Fruit fly (Drosophila melanogaster) whole organism, pupa: Measurements from ENCODE around the gene RpL27.

Source experiments
- CG10348 ChIP-seq: fragments of 200-800 bp; sonication (Bioruptor generic); IDR thresholded peaks from 2 replicates; pipeline ENCODE4 v1.3.6; 2022; ENCODE audit warnings: missing biosample characterization, missing genetic modification characterization
- CG12605 ChIP-seq: fragments of 200-800 bp; sonication (Bioruptor generic); IDR thresholded peaks from 2 replicates; pipeline ENCODE4 v1.3.6; 2022; ENCODE audit warnings: missing biosample characterization, missing genetic modification characterization
- CG13204 ChIP-seq: fragments of 200-800 bp; sonication (Bioruptor generic); optimal IDR thresholded peaks from 2 replicates; lab custom pipeline; 2018; ENCODE audit warnings: missing biosample characterization, mild to moderate bottlenecking, missing genetic modification characterization, moderate library complexity
- CG14655 ChIP-seq: fragments of 200-800 bp; sonication (Bioruptor generic); optimal IDR thresholded peaks from 3 replicates; lab custom pipeline; 2017; ENCODE audit warnings: mild to moderate bottlenecking, missing biosample characterization, missing genetic modification reagents, missing genetic modification characterization
- CG15710 ChIP-seq: fragments of 200-800 bp; sonication (Bioruptor generic); optimal IDR thresholded peaks from 2 replicates; lab custom pipeline; 2018; ENCODE audit warnings: missing biosample characterization, mild to moderate bottlenecking, missing genetic modification characterization, moderate library complexity
- CG17806 ChIP-seq: fragments of 200-800 bp; sonication (Bioruptor generic); optimal IDR thresholded peaks from 2 replicates; lab custom pipeline; 2018; ENCODE audit warnings: missing biosample characterization, mild to moderate bottlenecking, missing genetic modification characterization, moderate library complexity
- CG32121 ChIP-seq: fragments of 200-800 bp; sonication (Bioruptor generic); IDR thresholded peaks from 2 replicates; pipeline ENCODE4 v1.3.6; 2022; ENCODE audit warnings: missing biosample characterization, missing genetic modification characterization
- CG34367 ChIP-seq: fragments of 200-800 bp; sonication (Bioruptor generic); optimal IDR thresholded peaks from 2 replicates; lab custom pipeline; 2018; ENCODE audit warnings: missing biosample characterization, mild to moderate bottlenecking, missing genetic modification characterization
- CG4496 ChIP-seq: fragments of 200-800 bp; sonication (Bioruptor generic); IDR thresholded peaks from 3 replicates; pipeline ENCODE4 v1.3.6; 2022; ENCODE audit warnings: missing biosample characterization, missing genetic modification characterization
- CG8159 ChIP-seq: fragments of 200-800 bp; sonication (Bioruptor generic); optimal IDR thresholded peaks from 3 replicates; lab custom pipeline; 2018; ENCODE audit warnings: missing biosample characterization, mild to moderate bottlenecking, missing genetic modification characterization, moderate library complexity
- CG8301 ChIP-seq: fragments of 200-800 bp; sonication (Bioruptor generic); optimal IDR thresholded peaks from 2 replicates; lab custom pipeline; 2018; ENCODE audit warnings: missing biosample characterization, mild to moderate bottlenecking, missing genetic modification characterization
- CG9948 ChIP-seq: fragments of 200-800 bp; sonication (Bioruptor generic); optimal IDR thresholded peaks from 2 replicates; lab custom pipeline; 2018; ENCODE audit warnings: missing biosample characterization, mild to moderate bottlenecking, missing genetic modification characterization, moderate library complexity
- D1 ChIP-seq: fragments of 200-800 bp; sonication (Bioruptor generic); optimal IDR thresholded peaks from 2 replicates; lab custom pipeline; 2018; ENCODE audit warnings: missing biosample characterization, mild to moderate bottlenecking, missing genetic modification characterization, moderate library complexity
- EcR ChIP-seq: fragments of 200-800 bp; sonication (Bioruptor generic); optimal IDR thresholded peaks from 3 replicates; lab custom pipeline; 2019; ENCODE audit warnings: missing biosample characterization, missing genetic modification characterization, mild to moderate bottlenecking, moderate library complexity, missing genetic modification reagents
- Ets98B ChIP-seq: fragments of 200-800 bp; sonication (Bioruptor generic); IDR thresholded peaks from 2 replicates; pipeline ENCODE4 v1.3.6; 2022; ENCODE audit warnings: missing biosample characterization, missing genetic modification characterization
- Pif1A ChIP-seq: fragments of 200-800 bp; sonication (Bioruptor generic); optimal IDR thresholded peaks from 3 replicates; lab custom pipeline; 2016; ENCODE audit warnings: missing biosample characterization, missing genetic modification characterization
- Pif1B ChIP-seq: fragments of 200-800 bp; sonication (Bioruptor generic); optimal IDR thresholded peaks from 3 replicates; lab custom pipeline; 2016; ENCODE audit warnings: missing biosample characterization, missing genetic modification characterization
- Snoo ChIP-seq: fragments of 200-800 bp; sonication (Bioruptor generic); optimal IDR thresholded peaks from 3 replicates; lab custom pipeline; 2017; ENCODE audit warnings: missing biosample characterization, mild to moderate bottlenecking, missing genetic modification characterization, inconsistent platforms
- fd96Ca ChIP-seq: fragments of 200-800 bp; sonication (Bioruptor generic); IDR thresholded peaks from 3 replicates; pipeline ENCODE4 v1.3.6; 2022; ENCODE audit warnings: missing biosample characterization, missing genetic modification characterization
- gl ChIP-seq: fragments of 200-800 bp; sonication (Bioruptor generic); optimal IDR thresholded peaks from 2 replicates; lab custom pipeline; 2018; ENCODE audit warnings: missing biosample characterization, mild to moderate bottlenecking, missing genetic modification characterization
- rn ChIP-seq: fragments of 200-800 bp; sonication (Bioruptor generic); IDR thresholded peaks from 2 replicates; pipeline ENCODE4 v1.3.6; 2022; ENCODE audit warnings: missing biosample characterization, missing genetic modification characterization

The RpL27 gene

dm6 chr3R:25650417-25650816 lies 34.4 kb downstream of the RpL27 start:
- TF ChIP-seq CG13204 (no peak), D1 (tag; lab: Kevin White, UChicago) (no peak), Pif1B (GFP tag; lab: Kevin White, UChicago) (no peak), CG8301 (no peak), CG14655 (GFP tag; lab: Kevin White, UChicago) (no peak), Snoo (tag; lab: Kevin White, UChicago) (no peak), CG12605 (no peak), Ets98B (GFP tag; lab: Robert Waterston, UW) (no peak), CG15710 (no peak), EcR (GFP tag; lab: Kevin White, UChicago) (no peak), fd96Ca (no peak), CG9948 (tag; lab: Kevin White, UChicago) (no peak), CG17806 (tag; lab: Kevin White, UChicago) (no peak)

dm6 chr3R:25648258-25648606 lies 36.6 kb downstream of the RpL27 start:
- TF ChIP-seq rn (GFP tag; lab: Robert Waterston, UW) (no peak), CG14655 (GFP tag; lab: Kevin White, UChicago) (peak; percentile 3), CG9948 (tag; lab: Kevin White, UChicago) (no peak), Pif1A (no peak)

- TF ChIP-seq CG4496 (peak; percentile 77; the same call in 2 of the 3 replicates), CG14655 (GFP tag; lab: Kevin White, UChicago) (peak; percentile 58), CG32121 (GFP tag; lab: Robert Waterston, UW) (peak; percentile 84), Pif1A (peak; percentile 51), CG8301 (peak; percentile 22), Ets98B (GFP tag; lab: Robert Waterston, UW) (peak; percentile 82), CG17806 (tag; lab: Kevin White, UChicago) (peak; percentile 10), EcR (GFP tag; lab: Kevin White, UChicago) (no peak), fd96Ca (peak; percentile 83), Snoo (tag; lab: Kevin White, UChicago) (peak; percentile 52), CG15710 (peak; percentile 30), rn (GFP tag; lab: Robert Waterston, UW) (peak; percentile 44; the same call in 1 of the 2 replicates), CG9948 (tag; lab: Kevin White, UChicago) (no peak), D1 (tag; lab: Kevin White, UChicago) (no peak), gl (tag; lab: Kevin White, UChicago) (peak; percentile 52), CG13204 (peak; percentile 67), CG34367 (tag; lab: Kevin White, UChicago) (peak; percentile 33), Pif1B (GFP tag; lab: Kevin White, UChicago) (peak; percentile 19), CG8159 (tag; lab: Kevin White, UChicago) (peak; percentile 33), CG10348 (GFP tag; lab: Robert Waterston, UW) (no peak), CG12605 (peak; percentile 85)
- TF ChIP-seq, all 21 proteins: peak for 17
Measured at dm6 chr3R:25647577-25648257, 37.1 kb downstream of the RpL27 start.

- peak; percentile 36 for TF ChIP-seq EcR (GFP tag; lab: Kevin White, UChicago)
- TF ChIP-seq Ets98B (GFP tag; lab: Robert Waterston, UW), result peak; percentile 71
- TF ChIP-seq Pif1B (GFP tag; lab: Kevin White, UChicago), result peak; percentile 22
- TF ChIP-seq fd96Ca, result peak; percentile 92
- peak; percentile 75 for TF ChIP-seq CG8301
- TF ChIP-seq CG8159 (tag; lab: Kevin White, UChicago), result peak; percentile 75
- TF ChIP-seq gl (tag; lab: Kevin White, UChicago), result peak; percentile 44
- TF ChIP-seq CG17806 (tag; lab: Kevin White, UChicago), result peak; percentile 69
- TF ChIP-seq CG32121 (GFP tag; lab: Robert Waterston, UW), result peak; percentile 85
- TF ChIP-seq CG4496, result peak; percentile 82; the same call in 2 of the 3 replicates
- TF ChIP-seq Pif1A, result peak; percentile 75
- TF ChIP-seq D1 (tag; lab: Kevin White, UChicago), result no peak
- TF ChIP-seq CG10348 (GFP tag; lab: Robert Waterston, UW), result peak; percentile 80
- TF ChIP-seq CG9948 (tag; lab: Kevin White, UChicago), result peak; percentile 69
- peak; percentile 70 for TF ChIP-seq Snoo (tag; lab: Kevin White, UChicago)
- TF ChIP-seq CG15710, result peak; percentile 82
- peak; percentile 74 for TF ChIP-seq CG34367 (tag; lab: Kevin White, UChicago)
- peak; percentile 4 for TF ChIP-seq CG13204
- peak; percentile 79 for TF ChIP-seq rn (GFP tag; lab: Robert Waterston, UW)
- TF ChIP-seq CG14655 (GFP tag; lab: Kevin White, UChicago), result peak; percentile 78
- TF ChIP-seq CG12605, result peak; percentile 56; the same call in 1 of the 2 replicates
- TF ChIP-seq, all 21 proteins: peak for 20
Measured at dm6 chr3R:25646882-25647518, 37.9 kb downstream of the RpL27 start.

- TF ChIP-seq Snoo (tag; lab: Kevin White, UChicago), result no peak
- no peak for TF ChIP-seq gl (tag; lab: Kevin White, UChicago)
- no peak for TF ChIP-seq CG13204
- TF ChIP-seq CG14655 (GFP tag; lab: Kevin White, UChicago), result peak; percentile 73
- peak; percentile 45 for TF ChIP-seq CG8159 (tag; lab: Kevin White, UChicago)
- TF ChIP-seq rn (GFP tag; lab: Robert Waterston, UW), result no peak
- TF ChIP-seq CG17806 (tag; lab: Kevin White, UChicago), result peak; percentile 33
- TF ChIP-seq CG15710, result no peak
- TF ChIP-seq CG12605, result 0 out of 2 replicates have a peak, but pooled peaks have one; percentile 7
- no peak for TF ChIP-seq Pif1B (GFP tag; lab: Kevin White, UChicago)
- TF ChIP-seq CG34367 (tag; lab: Kevin White, UChicago), result no peak
- TF ChIP-seq Pif1A, result no peak
- no peak for TF ChIP-seq Ets98B (GFP tag; lab: Robert Waterston, UW)
- TF ChIP-seq CG10348 (GFP tag; lab: Robert Waterston, UW), result no peak
- no peak for TF ChIP-seq EcR (GFP tag; lab: Kevin White, UChicago)
- TF ChIP-seq CG4496, result no peak
- TF ChIP-seq fd96Ca, result no peak
- TF ChIP-seq CG9948 (tag; lab: Kevin White, UChicago), result peak; percentile 45
- TF ChIP-seq D1 (tag; lab: Kevin White, UChicago), result peak; percentile 8
- TF ChIP-seq CG32121 (GFP tag; lab: Robert Waterston, UW), result no peak
- TF ChIP-seq CG8301, result peak; percentile 30
Measured at dm6 chr3R:25644172-25644571, 40.7 kb downstream of the RpL27 start.
